Worm (Caenorhabditis elegans) whole organism, L4 larva: ENCODE measurements around the gene smvt-1.

Experiments used
- Y5F2A.4 ChIP-seq: fragments of 200-800 bp; sonication (Bioruptor generic); optimal IDR thresholded peaks from 2 replicates; lab custom pipeline; 2018; ENCODE audit warnings: mild to moderate bottlenecking, missing genetic modification characterization, missing compliant biosample characterization
- ZK546.5 ChIP-seq, 2 experiments: sonication (generic microtip); optimal IDR thresholded peaks; 2 replicates each; lab custom pipeline; 2017; ENCODE audit warnings: missing biosample characterization in 2 of 2, missing genetic modification characterization in 2 of 2
- aly-2 ChIP-seq: sonication (generic microtip); optimal IDR thresholded peaks from 2 replicates; lab custom pipeline; 2018; ENCODE audit warnings: missing biosample characterization, missing genetic modification characterization
- ama-1 ChIP-seq: fragments of 150-350 bp; optimal IDR thresholded peaks from 2 replicates; lab custom pipeline; 2014; ENCODE audit warnings: inconsistent platforms, mixed read lengths
- ceh-62 ChIP-seq: sonication (generic microtip); optimal IDR thresholded peaks from 2 replicates; lab custom pipeline; 2017; ENCODE audit warnings: missing biosample characterization, missing genetic modification characterization
- dmd-9 ChIP-seq: fragments of 200-800 bp; sonication (Bioruptor generic); IDR thresholded peaks from 2 replicates; pipeline ENCODE4 v1.3.6; 2022; ENCODE audit warnings: missing genetic modification reagents, missing genetic modification characterization, missing compliant biosample characterization
- lin-13 ChIP-seq: fragments of 150-350 bp; optimal IDR thresholded peaks from 2 replicates; lab custom pipeline; 2014; ENCODE audit warnings: missing biosample characterization, missing genetic modification reagents, missing genetic modification characterization
- lin-39 ChIP-seq: fragments of 150-350 bp; optimal IDR thresholded peaks from 2 replicates; lab custom pipeline; 2014; ENCODE audit warnings: missing biosample characterization, missing genetic modification reagents, missing genetic modification characterization
- pha-4 ChIP-seq, 2 experiments: fragments of 150-350 bp in 1 of 2; fragments of 200-800 bp in 1 of 2; sonication (Bioruptor generic) in 1 of 2; IDR thresholded peaks in 1 of 2; optimal IDR thresholded peaks in 1 of 2; 2 replicates each; pipeline versions ENCODE4 v1.3.6 to Lab custom; 2014 to 2022; ENCODE audit warnings: missing genetic modification characterization in 2 of 2, missing genetic modification reagents in 2 of 2, missing biosample characterization in 1 of 2, missing compliant biosample characterization in 1 of 2
- saeg-2 ChIP-seq: fragments of 200-800 bp; sonication (Bioruptor generic); IDR thresholded peaks from 2 replicates; pipeline ENCODE4 v1.3.6; 2022; ENCODE audit warnings: missing genetic modification reagents, missing genetic modification characterization, missing compliant biosample characterization
- snpc-4 ChIP-seq: fragments of 150-350 bp; optimal IDR thresholded peaks from 2 replicates; lab custom pipeline; 2014; ENCODE audit warnings: missing biosample characterization, missing genetic modification characterization
- spr-1 ChIP-seq: sonication (generic microtip); optimal IDR thresholded peaks from 2 replicates; lab custom pipeline; 2016; ENCODE audit warnings: mild to moderate bottlenecking, missing genetic modification characterization, missing compliant biosample characterization
- zip-2 ChIP-seq: fragments of 150-350 bp; optimal IDR thresholded peaks from 2 replicates; lab custom pipeline; 2014; ENCODE audit warnings: missing biosample characterization, missing genetic modification characterization

ce11 chrX:2543353-2543752 lies 5.4 kb downstream of the smvt-1 start:
- TF ChIP-seq zip-2 (tag; lab: Kevin White, UChicago) (no peak), lin-39 (tag; lab: Kevin White, UChicago) (no peak), spr-1 (tag; lab: Kevin White, UChicago) (no peak), ZK546.5 (tag; optimal IDR thresholded peaks at IDR 0.05; lab: Kevin White, UChicago) (no peak), lin-13 (GFP tag; lab: Kevin White, UChicago) (no peak), ceh-62 (no peak), saeg-2 (no peak), pha-4 (GFP tag; IDR thresholded peaks at IDR 0.05; lab: Robert Waterston, UW) (no peak), pha-4 (tag; optimal IDR thresholded peaks at IDR 0.05; lab: Kevin White, UChicago) (no peak), Y5F2A.4 (GFP tag; lab: Kevin White, UChicago) (no peak), snpc-4 (tag; lab: Kevin White, UChicago) (no peak), ama-1 (no peak), dmd-9 (no peak), aly-2 (tag; lab: Kevin White, UChicago) (no peak)
